1 fruit fly cellular context compared by ENCODE assay signal in the genomic region with DNA sequence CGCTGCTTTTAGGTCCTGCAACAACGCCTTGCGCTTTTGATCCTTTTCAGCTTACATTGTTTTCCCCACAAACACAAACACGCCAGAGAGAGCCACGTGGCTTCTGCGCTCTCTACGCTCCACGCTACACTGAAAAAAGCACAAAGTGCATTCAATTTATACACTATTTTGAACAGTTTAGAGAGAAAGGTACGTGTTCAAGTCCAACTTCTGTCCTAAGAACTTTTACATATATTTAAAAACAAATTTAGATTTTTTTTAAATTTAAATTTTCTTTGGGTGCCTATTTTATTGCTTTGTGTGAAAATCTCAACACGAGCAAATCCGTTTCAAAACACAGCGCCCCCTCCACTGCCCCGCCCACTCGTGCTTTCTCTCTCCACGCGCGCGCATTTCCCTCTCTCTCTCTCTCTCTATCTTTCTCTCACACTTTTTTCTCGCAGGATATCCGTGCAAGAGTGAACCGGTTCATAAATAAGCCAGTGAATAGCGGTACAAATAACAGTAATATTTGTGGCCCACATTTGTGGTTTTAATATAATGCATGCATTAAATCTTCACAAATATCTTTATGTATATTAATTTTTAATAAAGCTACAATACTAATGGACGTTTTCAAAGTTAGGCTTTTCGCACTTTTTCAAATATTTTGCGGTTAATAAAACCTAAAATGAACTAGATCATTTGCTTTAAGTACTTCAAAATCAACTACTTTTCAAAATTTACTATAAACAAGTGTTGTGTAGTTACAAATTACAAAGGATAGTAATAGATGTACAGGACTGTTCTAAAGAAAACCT.
TF ChIP-seq lines count a peak whose summit lies in the region.

No protein-coding gene starts in this region.

TF ChIP-seq in whole organism, embryonic, 481 proteins besides CTCF, POLR2A, EP300 and RAD21 (continued from another document):
- TF ChIP-seq dpn (GFP tag; optimal IDR thresholded peaks at IDR 0.05; lab: Kevin White, UChicago) (peak; percentile 57 to 75), Rfx (GFP tag; IDR thresholded peaks at IDR 0.05; lab: Robert Waterston, UW) (peak; percentile 87), CG9609 (GFP tag; optimal IDR thresholded peaks at IDR 0.05; lab: Kevin White, UChicago) (peak; percentile 13), nom (GFP tag; optimal IDR thresholded peaks at IDR 0.05; lab: Kevin White, UChicago) (peak; percentile 20), CG11504 (tag; optimal IDR thresholded peaks at IDR 0.05; lab: Kevin White, UChicago) (peak; percentile 80), salm (tag; optimal IDR thresholded peaks at IDR 0.05; lab: Kevin White, UChicago) (peak; percentile 67), lov (optimal IDR thresholded peaks at IDR 0.05; lab: Kevin White, UChicago) (no peak), lov (GFP tag; IDR thresholded peaks at IDR 0.05; lab: Robert Waterston, UW) (peak; percentile 87; the same call in 1 of the 3 replicates), CG1602 (GFP tag; optimal IDR thresholded peaks at IDR 0.05; lab: Kevin White, UChicago) (peak; percentile 43), CoRest (tag; optimal IDR thresholded peaks at IDR 0.05; lab: Kevin White, UChicago) (peak; percentile 77), slou (GFP tag; optimal IDR thresholded peaks at IDR 0.05; lab: Kevin White, UChicago) (peak; percentile 33), tap (tag; optimal IDR thresholded peaks at IDR 0.05; lab: Kevin White, UChicago) (peak; percentile 81), CG4328 (GFP tag; optimal IDR thresholded peaks at IDR 0.05; lab: Kevin White, UChicago) (peak; percentile 40), dmrt11E (tag; optimal IDR thresholded peaks at IDR 0.05; lab: Kevin White, UChicago) (peak; percentile 47), Mes4 (GFP tag; optimal IDR thresholded peaks at IDR 0.05; lab: Kevin White, UChicago) (peak; percentile 26), bigmax (GFP tag; optimal IDR thresholded peaks at IDR 0.05; lab: Kevin White, UChicago) (no peak), CG5953 (GFP tag; IDR thresholded peaks at IDR 0.05; lab: Robert Waterston, UW) (peak; percentile 74), CG32767 (GFP tag; IDR thresholded peaks at IDR 0.05; lab: Robert Waterston, UW) (peak; percentile 56), CG4424 (GFP tag; optimal IDR thresholded peaks at IDR 0.05; lab: Kevin White, UChicago) (peak; percentile 81), CG6813 (GFP tag; optimal IDR thresholded peaks at IDR 0.05; lab: Kevin White, UChicago) (peak; percentile 81), CG13894 (tag; optimal IDR thresholded peaks at IDR 0.05; lab: Kevin White, UChicago) (peak; percentile 80), CG16863 (GFP tag; optimal IDR thresholded peaks at IDR 0.05; lab: Kevin White, UChicago) (peak; percentile 47), CG30020 (tag; optimal IDR thresholded peaks at IDR 0.05; lab: Kevin White, UChicago) (no peak)
